Worm (Caenorhabditis elegans): ENCODE data around the gene nmur-2.
A peak's percentile ranks its signal among the peaks of the same experiment; 100 is the strongest.

nmur-2 gene

DNA sequence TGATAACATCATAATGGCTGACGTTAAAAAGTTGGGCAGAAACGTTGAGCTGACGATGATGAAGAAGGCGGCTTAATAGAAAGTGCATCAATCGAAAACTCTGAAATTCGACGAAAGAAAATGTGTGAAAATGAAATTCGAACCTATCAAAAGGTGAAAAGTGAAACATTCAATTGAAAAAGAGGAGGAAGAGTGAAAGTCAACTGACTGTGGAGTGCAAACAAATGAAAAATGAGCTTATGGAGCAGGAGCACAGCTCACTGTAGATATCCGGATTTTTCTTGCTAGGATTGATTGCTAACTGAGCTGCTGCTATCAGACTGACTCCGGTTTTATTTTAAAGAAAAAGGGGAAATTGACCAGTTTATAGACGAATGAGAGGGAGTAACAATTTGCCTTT, 3.7 kb downstream of the nmur-2 start, which contains the start of gene K10B4.3:
Gene K10B4.3, minus strand, starts transcription at position 101 of the 400 bp plus-strand sequence.
- no peak for TF ChIP-seq zip-2 (tag; optimal IDR thresholded peaks at IDR 0.05)
- no peak for TF ChIP-seq lim-7 (GFP tag; IDR thresholded peaks at IDR 0.05)
- peak in 1 of 2 experiments; percentile 70 for TF ChIP-seq unc-62 (GFP tag; optimal IDR thresholded peaks at IDR 0.05 in 1 of 2)
- no peak for TF ChIP-seq unc-62 (tag; optimal IDR thresholded peaks at IDR 0.05)

DNA sequence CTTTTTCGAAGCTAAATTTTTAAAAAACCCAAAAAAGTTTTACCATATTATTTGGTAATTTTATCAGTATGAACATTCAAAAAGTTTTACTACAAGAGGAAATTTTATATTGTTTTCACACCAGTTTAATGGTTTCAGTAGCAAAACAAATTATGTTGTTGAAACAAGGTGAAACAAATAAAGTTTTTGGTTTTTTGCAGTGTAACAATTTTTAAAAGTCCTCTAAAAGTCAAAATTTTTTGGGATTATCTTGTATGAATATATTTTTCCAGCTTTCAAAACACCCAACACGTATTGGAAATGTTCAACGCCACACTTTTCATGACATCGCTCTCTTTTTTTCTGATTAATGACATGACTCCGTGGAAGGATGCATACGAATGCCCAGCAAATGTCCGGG, 7.9 kb downstream of the nmur-2 start, which contains the start of gene srt-54:
Gene srt-54, plus strand, starts transcription at position 301 of the 400 bp plus-strand sequence.
- TF ChIP-seq unc-62 (GFP tag; optimal IDR thresholded peaks at IDR 0.05 in 1 of 2), result peak in 1 of 2 experiments; percentile 43
- no peak for TF ChIP-seq unc-62 (tag; optimal IDR thresholded peaks at IDR 0.05)
- TF ChIP-seq nhr-6 (tag; optimal IDR thresholded peaks at IDR 0.05), result no peak

DNA sequence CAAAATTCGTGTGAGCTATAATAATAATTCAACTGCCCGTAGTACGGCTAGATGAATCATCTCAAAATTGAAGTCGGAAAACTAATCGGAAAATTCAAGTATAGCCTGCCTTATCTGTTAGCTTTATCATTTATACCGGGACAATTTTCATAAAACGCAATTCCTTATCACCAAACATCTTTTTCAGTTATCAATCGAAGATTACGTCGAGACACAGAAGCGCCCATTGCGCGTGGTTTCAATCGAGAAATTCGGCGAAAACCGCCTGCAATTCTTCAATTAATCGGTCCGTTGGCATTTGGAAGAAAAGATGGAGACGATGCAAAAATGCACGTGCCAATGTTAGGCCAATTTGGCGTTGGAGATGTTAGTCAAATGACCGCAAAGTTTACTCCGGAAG, 12.6 kb downstream of the nmur-2 start:
- TF ChIP-seq F10B5.3 (tag; optimal IDR thresholded peaks at IDR 0.05) (no peak), pqm-1 (tag; optimal IDR thresholded peaks at IDR 0.05) (peak; percentile 13), T26A8.4 (GFP tag; IDR thresholded peaks at IDR 0.05) (no peak), hlh-30 (tag; optimal IDR thresholded peaks at IDR 0.05; ENCODE audit: insufficient read depth) (peak; percentile 24), hlh-11 (tag; optimal IDR thresholded peaks at IDR 0.05) (peak; percentile 3), unc-62 (GFP tag; optimal IDR thresholded peaks at IDR 0.05 in 1 of 2) (peak in 1 of 2 experiments; percentile 71), unc-62 (tag; optimal IDR thresholded peaks at IDR 0.05) (no peak), nhr-25 (tag; optimal IDR thresholded peaks at IDR 0.05; ENCODE audit: borderline replicate concordance, insufficient read depth) (no peak), mxl-3 (GFP tag; optimal IDR thresholded peaks at IDR 0.05) (peak; percentile 60)

DNA sequence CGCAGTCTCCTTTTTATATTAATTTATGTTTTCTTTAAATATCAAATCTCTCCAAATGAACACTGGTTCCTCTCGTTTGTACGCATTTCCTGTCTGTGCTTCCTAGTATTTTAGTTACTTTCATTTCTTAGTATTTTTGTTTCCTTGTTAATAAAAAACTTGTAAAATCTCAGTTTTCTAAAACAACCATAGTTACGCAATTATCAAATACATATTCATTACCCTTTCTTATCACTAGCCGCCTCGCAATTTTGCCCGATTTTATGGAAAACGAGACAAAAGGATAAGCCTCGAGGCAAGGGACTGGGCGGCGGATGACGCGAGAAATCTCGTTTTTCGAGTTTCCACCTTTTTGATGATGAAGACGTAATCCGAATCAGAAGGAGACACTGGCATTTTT, 13.5 kb downstream of the nmur-2 start, which contains the start of gene C50D2.1:
Gene C50D2.1, plus strand, starts transcription at position 301 of the 400 bp plus-strand sequence.
- no peak for TF ChIP-seq mep-1 (tag; optimal IDR thresholded peaks at IDR 0.05)
- TF ChIP-seq nhr-28 (tag; optimal IDR thresholded peaks at IDR 0.05), result no peak
- TF ChIP-seq aha-1 (tag), result peak; percentile 16
- TF ChIP-seq daf-8 (GFP tag; IDR thresholded peaks at IDR 0.05), result no peak

DNA sequence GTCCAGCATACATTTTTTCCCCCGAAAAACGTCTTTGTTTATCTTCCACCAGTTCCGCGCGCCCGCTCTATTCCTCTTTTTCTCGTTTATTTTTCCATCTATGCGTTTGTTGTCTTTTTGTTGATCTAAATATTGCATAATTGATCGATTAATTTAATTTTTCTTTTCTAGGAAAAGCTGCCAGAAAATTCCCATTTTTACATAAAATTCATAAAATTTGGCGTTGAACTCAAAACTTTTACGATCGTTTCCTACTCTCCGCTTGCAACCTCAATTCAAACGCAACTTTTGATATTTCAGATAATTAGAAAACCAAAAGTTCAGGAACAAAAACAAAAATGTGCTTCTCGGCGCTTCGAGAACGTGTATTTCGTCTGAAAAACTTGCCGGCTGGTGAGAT, 15.9 kb downstream of the nmur-2 start, which contains the start of gene C50D2.2:
Gene C50D2.2, plus strand, starts transcription at position 301 of the 400 bp plus-strand sequence.
- peak; percentile 20 for TF ChIP-seq aha-1 (tag)
- TF ChIP-seq attf-4 (tag; optimal IDR thresholded peaks at IDR 0.05), result no peak

DNA sequence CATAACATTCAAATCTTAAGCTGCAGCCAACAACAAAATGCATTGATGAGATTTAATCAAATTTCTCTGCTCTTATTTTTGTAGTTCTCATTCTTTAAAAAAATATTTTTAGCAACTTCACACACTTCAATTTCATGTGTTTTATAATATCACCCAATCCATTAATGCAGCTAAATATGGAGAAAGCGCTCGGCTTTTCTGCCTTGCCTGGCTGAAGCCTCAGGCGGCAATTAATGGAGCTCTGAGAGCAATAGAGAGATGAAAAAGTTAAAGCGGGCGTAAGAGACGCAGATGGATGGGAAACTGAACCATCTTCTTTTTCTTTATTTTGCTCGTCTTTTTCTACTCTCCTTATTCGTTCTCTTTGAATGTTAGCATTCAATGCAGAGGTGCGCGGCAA, 17.1 kb downstream of the nmur-2 start:
- no peak for TF ChIP-seq lin-38 (GFP tag; IDR thresholded peaks at IDR 0.05)

DNA sequence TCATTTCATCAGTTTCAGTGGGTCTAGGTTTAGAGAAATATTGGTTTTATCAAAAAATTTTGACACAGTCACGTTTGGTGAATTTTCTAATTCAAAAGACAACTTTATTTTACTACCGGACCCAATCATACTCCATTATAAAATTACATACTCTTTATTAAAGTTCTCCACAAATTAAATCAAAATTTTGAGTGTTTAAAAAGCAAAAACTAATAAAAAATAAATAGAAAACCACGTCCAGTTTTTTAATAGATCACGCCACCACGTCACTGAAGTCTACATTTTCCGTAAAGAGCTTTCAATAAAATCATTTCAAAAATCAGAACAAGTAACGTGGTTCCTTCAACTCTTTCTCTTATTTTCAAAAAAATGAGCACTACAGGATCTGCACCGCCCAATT, 18.9 kb downstream of the nmur-2 start, which contains the start of gene txt-1:
Gene txt-1, plus strand, starts transcription at position 301 of the 400 bp plus-strand sequence.
- TF ChIP-seq vab-7 (GFP tag; IDR thresholded peaks at IDR 0.05) (no peak), ces-1 (GFP tag; optimal IDR thresholded peaks at IDR 0.05) (no peak), nhr-11 (tag; optimal IDR thresholded peaks at IDR 0.05) (no peak), F10B5.3 (tag; optimal IDR thresholded peaks at IDR 0.05) (no peak), rbr-2 (tag; optimal IDR thresholded peaks at IDR 0.05) (no peak)

DNA sequence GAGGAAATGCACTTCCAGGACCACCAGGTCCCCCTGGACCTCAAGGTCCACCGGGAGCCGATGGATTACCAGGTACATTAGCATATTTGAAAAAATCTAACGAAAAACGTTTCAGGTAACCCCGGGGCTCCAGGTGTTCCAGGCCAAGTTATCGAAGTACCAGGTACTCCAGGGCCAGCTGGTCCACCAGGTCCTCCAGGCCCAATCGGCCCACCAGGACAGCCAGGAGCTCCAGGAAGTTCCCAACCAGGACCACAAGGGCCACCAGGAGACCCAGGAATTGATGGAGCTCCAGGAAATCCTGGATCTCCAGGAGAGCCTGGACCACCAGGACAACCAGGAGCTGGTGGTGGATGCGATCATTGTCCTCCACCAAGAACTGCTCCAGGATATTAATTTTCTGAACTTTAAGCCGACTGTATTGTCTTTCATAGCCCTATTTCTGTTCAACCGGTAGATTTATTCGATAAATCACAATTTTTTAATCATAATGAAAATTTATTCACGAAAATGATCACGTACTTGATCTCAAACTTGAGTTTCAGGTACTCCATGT, 19.4 kb downstream of the nmur-2 start:
- no peak for TF ChIP-seq lin-38 (GFP tag; IDR thresholded peaks at IDR 0.05)
- TF ChIP-seq set-16 (GFP tag; IDR thresholded peaks at IDR 0.05), result peak; percentile 83
- TF ChIP-seq egl-43 (GFP tag; IDR thresholded peaks at IDR 0.05), result peak; percentile 56; the same call in 1 of the 2 replicates
- peak in 1 of 2 experiments; percentile 93 for TF ChIP-seq unc-62 (GFP tag; optimal IDR thresholded peaks at IDR 0.05 in 1 of 2)
- no peak for TF ChIP-seq unc-62 (tag; optimal IDR thresholded peaks at IDR 0.05)
- no peak for TF ChIP-seq ceh-32 (tag; optimal IDR thresholded peaks at IDR 0.05; ENCODE audit: poor library complexity)

Measured in whole organism, L4 larva.